Fruit fly (Drosophila melanogaster): ENCODE results near the gene Gbeta5.

Gene Gbeta5

dm6 chrX:8126149-8126548 is 25.9 kb downstream of the Gbeta5 start (continued):
- TF ChIP-seq ase (GFP tag; IDR thresholded peaks at IDR 0.05) (0 out of 3 replicates have a peak, but pooled peaks have one; percentile 40), CG9727 (GFP tag; optimal IDR thresholded peaks at IDR 0.05) (peak; percentile 50), CG13287 (GFP tag; IDR thresholded peaks at IDR 0.05; ENCODE audit: partially characterized antibody) (no peak), Mes4 (GFP tag; optimal IDR thresholded peaks at IDR 0.05) (peak; percentile 59), scrt (GFP tag; optimal IDR thresholded peaks at IDR 0.05) (no peak), CG11093 (GFP tag; IDR thresholded peaks at IDR 0.05) (no peak), rib (GFP tag; IDR thresholded peaks at IDR 0.05) (no peak), CG12769 (tag; optimal IDR thresholded peaks at IDR 0.05) (peak; percentile 32), CG17186 (GFP tag; optimal IDR thresholded peaks at IDR 0.05) (peak; percentile 7), esg (GFP tag; conservative IDR thresholded peaks at IDR 0.05) (peak; percentile 48), gfzf (GFP tag; optimal IDR thresholded peaks at IDR 0.05) (no peak), CG10654 (GFP tag; optimal IDR thresholded peaks at IDR 0.05) (peak; percentile 30), sug (tag; optimal IDR thresholded peaks at IDR 0.05) (no peak), Pdp1 (GFP tag; optimal IDR thresholded peaks at IDR 0.05) (peak; percentile 31 to 43), twi (tag; optimal IDR thresholded peaks at IDR 0.05) (peak; percentile 13), ewg (GFP tag; optimal IDR thresholded peaks at IDR 0.05) (peak; percentile 67), knrl (GFP tag; IDR thresholded peaks at IDR 0.05; ENCODE audit: partially characterized antibody) (no peak), Scr (GFP tag; IDR thresholded peaks at IDR 0.05; ENCODE audit: partially characterized antibody) (no peak), GATAe (GFP tag; conservative IDR thresholded peaks at IDR 0.05) (no peak), Atf-2 (GFP tag; optimal IDR thresholded peaks at IDR 0.05) (no peak), fd3F (GFP tag; optimal IDR thresholded peaks at IDR 0.05) (no peak), pho (GFP tag; optimal IDR thresholded peaks at IDR 0.05) (no peak), CG10979 (tag; optimal IDR thresholded peaks at IDR 0.05) (peak; percentile 80), CG6689 (GFP tag; IDR thresholded peaks at IDR 0.05) (peak; percentile 74), Bteb2 (GFP tag; optimal IDR thresholded peaks at IDR 0.05) (no peak), CG7987 (GFP tag; optimal IDR thresholded peaks at IDR 0.05) (no peak), CG17385 (GFP tag; optimal IDR thresholded peaks at IDR 0.05) (peak; percentile 45), Usf (GFP tag; optimal IDR thresholded peaks at IDR 0.05) (no peak), C15 (GFP tag; IDR thresholded peaks at IDR 0.05) (no peak), CG11456 (GFP tag; IDR thresholded peaks at IDR 0.05) (no peak), Atf3 (GFP tag; optimal IDR thresholded peaks at IDR 0.05) (peak; percentile 38), Mad (GFP tag; optimal IDR thresholded peaks at IDR 0.05) (no peak), prd (optimal IDR thresholded peaks at IDR 0.05) (no peak), prd (GFP tag; IDR thresholded peaks at IDR 0.05) (peak; percentile 85), Spps (tag; optimal IDR thresholded peaks at IDR 0.05) (peak; percentile 32), CG31365 (tag; optimal IDR thresholded peaks at IDR 0.05) (no peak), wek (GFP tag; optimal IDR thresholded peaks at IDR 0.05) (no peak), CG10274 (GFP tag; optimal IDR thresholded peaks at IDR 0.05) (no peak), inv (GFP tag; IDR thresholded peaks at IDR 0.05; ENCODE audit: partially characterized antibody) (no peak), vnd (GFP tag; IDR thresholded peaks at IDR 0.05; ENCODE audit: partially characterized antibody) (no peak), pnt (GFP tag; optimal IDR thresholded peaks at IDR 0.05) (peak; percentile 17), CTCF (GFP tag; optimal IDR thresholded peaks at IDR 0.05) (no peak), gro (GFP tag; optimal IDR thresholded peaks at IDR 0.05) (no peak), ara (GFP tag; IDR thresholded peaks at IDR 0.05) (peak; percentile 77), tgo (GFP tag; IDR thresholded peaks at IDR 0.05) (peak; percentile 45; the same call in 1 of the 3 replicates), sob (GFP tag; IDR thresholded peaks at IDR 0.05) (peak; percentile 14; the same call in 1 of the 2 replicates), Kr (GFP tag; optimal IDR thresholded peaks at IDR 0.05) (no peak), NC2α (GFP tag; optimal IDR thresholded peaks at IDR 0.05) (no peak), Gug (GFP tag; IDR thresholded peaks at IDR 0.05) (peak; percentile 26; the same call in 1 of the 4 replicates), Ssrp (tag; optimal IDR thresholded peaks at IDR 0.05) (peak; percentile 65), CG9876 (GFP tag; optimal IDR thresholded peaks at IDR 0.05) (no peak), zen (tag; optimal IDR thresholded peaks at IDR 0.05) (peak; percentile 56)

Measured in whole organism, embryonic.